Worm (Caenorhabditis elegans): ENCODE measurements around the gene T05D4.5.

DNA sequence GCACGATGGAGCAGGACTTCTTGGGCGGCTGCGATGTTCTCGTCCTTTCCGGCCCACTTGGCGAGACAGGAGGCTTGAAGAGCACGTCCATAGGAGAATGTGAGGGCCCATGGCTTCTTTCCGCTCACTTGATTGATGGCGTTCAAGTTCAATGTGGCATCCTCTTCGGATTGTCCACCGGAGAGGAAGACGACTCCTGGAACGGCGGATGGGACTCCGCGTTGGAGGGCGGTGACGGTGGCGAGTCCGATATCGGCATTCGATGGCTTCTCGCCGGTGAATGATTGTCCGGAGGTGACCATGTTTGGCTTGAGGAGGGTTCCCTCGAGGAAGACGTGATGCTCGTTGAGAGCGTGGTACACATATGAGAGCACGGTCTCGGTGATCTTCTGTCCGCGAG, 17.1 kb upstream of the T05D4.5 start:
- TF ChIP-seq F52B5.7 (tag; optimal IDR thresholded peaks at IDR 0.05) (no peak), snpc-4 (GFP tag; optimal IDR thresholded peaks at IDR 0.05) (no peak), snpc-4 (tag; optimal IDR thresholded peaks at IDR 0.05) (no peak), B0035.1 (tag; optimal IDR thresholded peaks at IDR 0.05) (no peak), ceh-40 (GFP tag; IDR thresholded peaks at IDR 0.05) (no peak), let-607 (tag; optimal IDR thresholded peaks at IDR 0.05) (no peak), nfya-1 (tag; optimal IDR thresholded peaks at IDR 0.05; ENCODE audit: borderline replicate concordance, insufficient read depth) (no peak), nhr-120 (GFP tag; IDR thresholded peaks at IDR 0.05) (no peak), hlh-26 (GFP tag; conservative IDR thresholded peaks at IDR 0.05) (no peak), hsf-1 (GFP tag; IDR thresholded peaks at IDR 0.05) (no peak)
